Fruit fly (Drosophila melanogaster) whole organism, embryonic: ENCODE data around the gene CG6409.

Source experiments
- BEAF-32 ChIP-seq: fragments of 200-800 bp; sonication (Bioruptor generic); optimal IDR thresholded peaks from 3 replicates; lab custom pipeline; 2017; ENCODE audit warnings: missing biosample characterization, missing genetic modification characterization, mild to moderate bottlenecking, moderate library complexity, missing genetic modification reagents
- CG10366 ChIP-seq: fragments of 200-800 bp; sonication (Bioruptor generic); IDR thresholded peaks from 2 replicates; pipeline ENCODE4 v1.3.6; 2022; ENCODE audit warnings: missing biosample characterization, missing genetic modification characterization
- CG11093 ChIP-seq: fragments of 200-800 bp; sonication (Bioruptor generic); IDR thresholded peaks from 3 replicates; pipeline ENCODE4 v1.3.6; 2022; ENCODE audit warnings: missing biosample characterization, missing genetic modification characterization
- CG11695 ChIP-seq: fragments of 200-800 bp; sonication (Bioruptor generic); IDR thresholded peaks from 3 replicates; pipeline ENCODE4 v1.3.6; 2022; ENCODE audit warnings: missing biosample characterization, missing genetic modification characterization
- CG12942 ChIP-seq: fragments of 200-800 bp; sonication (Bioruptor generic); optimal IDR thresholded peaks from 3 replicates; lab custom pipeline; 2016; ENCODE audit warnings: missing biosample characterization, missing genetic modification characterization
- CG15073 ChIP-seq: fragments of 200-800 bp; sonication (Bioruptor generic); optimal IDR thresholded peaks from 2 replicates; lab custom pipeline; 2016; ENCODE audit warnings: missing biosample characterization, missing genetic modification characterization
- CG1529 ChIP-seq: fragments of 200-800 bp; sonication (Bioruptor generic); optimal IDR thresholded peaks from 3 replicates; lab custom pipeline; 2018; ENCODE audit warnings: missing biosample characterization, missing genetic modification characterization
- CG15479 ChIP-seq: fragments of 200-800 bp; sonication (Bioruptor generic); optimal IDR thresholded peaks from 3 replicates; lab custom pipeline; 2019; ENCODE audit warnings: missing biosample characterization, mild to moderate bottlenecking, missing genetic modification characterization, moderate library complexity
- CG16815 ChIP-seq: fragments of 200-800 bp; sonication (Bioruptor generic); optimal IDR thresholded peaks from 3 replicates; lab custom pipeline; 2017; ENCODE audit warnings: missing biosample characterization, mild to moderate bottlenecking, missing genetic modification characterization
- CG17912 ChIP-seq: fragments of 200-800 bp; sonication (Bioruptor generic); optimal IDR thresholded peaks from 2 replicates; lab custom pipeline; 2018; ENCODE audit warnings: missing biosample characterization, mild to moderate bottlenecking, missing genetic modification characterization
- CG18011 ChIP-seq: fragments of 200-800 bp; sonication (Bioruptor generic); optimal IDR thresholded peaks from 2 replicates; lab custom pipeline; 2017; ENCODE audit warnings: missing biosample characterization, missing genetic modification characterization, mild to moderate bottlenecking, moderate library complexity, missing genotype
- CG2120 ChIP-seq: fragments of 200-800 bp; sonication (Bioruptor generic); optimal IDR thresholded peaks from 3 replicates; lab custom pipeline; 2016; ENCODE audit warnings: missing biosample characterization, missing genetic modification characterization
- CG2129 ChIP-seq: fragments of 200-800 bp; sonication (Bioruptor generic); IDR thresholded peaks from 2 replicates; pipeline ENCODE4 v1.3.6; 2022; ENCODE audit warnings: missing biosample characterization, missing genetic modification characterization; ENCODE audit not compliant: partially characterized antibody
- CG33213 ChIP-seq: fragments of 200-800 bp; sonication (Bioruptor generic); optimal IDR thresholded peaks from 3 replicates; lab custom pipeline; 2016; ENCODE audit warnings: missing biosample characterization, missing genetic modification characterization
- CG3995 ChIP-seq: fragments of 200-800 bp; sonication (Bioruptor generic); optimal IDR thresholded peaks from 3 replicates; lab custom pipeline; 2016; ENCODE audit warnings: missing biosample characterization, missing genetic modification characterization
- CG4360 ChIP-seq: fragments of 200-800 bp; sonication (Bioruptor generic); IDR thresholded peaks from 2 replicates; pipeline ENCODE4 v1.3.6; 2022; ENCODE audit warnings: missing biosample characterization, missing genetic modification characterization
- CG4730 ChIP-seq: fragments of 200-800 bp; sonication (Bioruptor generic); IDR thresholded peaks from 2 replicates; pipeline ENCODE4 v1.3.6; 2022; ENCODE audit warnings: missing biosample characterization, missing genetic modification characterization
- CG5245 ChIP-seq: fragments of 200-800 bp; sonication (Bioruptor generic); optimal IDR thresholded peaks from 3 replicates; lab custom pipeline; 2016; ENCODE audit warnings: missing biosample characterization, missing genetic modification characterization
- CG7786 ChIP-seq: fragments of 200-800 bp; sonication (Bioruptor generic); optimal IDR thresholded peaks from 2 replicates; lab custom pipeline; 2016; ENCODE audit warnings: missing biosample characterization, missing genetic modification characterization
- CG8281 ChIP-seq: fragments of 200-800 bp; sonication (Bioruptor generic); optimal IDR thresholded peaks from 2 replicates; lab custom pipeline; 2018; ENCODE audit warnings: missing biosample characterization, mild to moderate bottlenecking, missing genetic modification characterization, moderate library complexity
- CG9215 ChIP-seq: fragments of 200-800 bp; sonication (Bioruptor generic); IDR thresholded peaks from 2 replicates; pipeline ENCODE4 v1.3.6; 2022; ENCODE audit warnings: missing biosample characterization, missing genetic modification characterization
- CG9727 ChIP-seq: fragments of 200-800 bp; sonication (Bioruptor generic); optimal IDR thresholded peaks from 3 replicates; lab custom pipeline; 2017; ENCODE audit warnings: missing biosample characterization, mild to moderate bottlenecking, missing genetic modification characterization
- Dip2 ChIP-seq: fragments of 200-800 bp; sonication (Bioruptor generic); IDR thresholded peaks from 2 replicates; pipeline ENCODE4 v1.3.6; 2022; ENCODE audit warnings: missing biosample characterization, missing genetic modification characterization
- Dp ChIP-seq: fragments of 200-800 bp; sonication (Bioruptor generic); optimal IDR thresholded peaks from 2 replicates; lab custom pipeline; 2018; ENCODE audit warnings: missing biosample characterization, mild to moderate bottlenecking, missing genetic modification characterization, moderate library complexity
- HmgZ ChIP-seq: fragments of 200-800 bp; sonication (Bioruptor generic); optimal IDR thresholded peaks from 2 replicates; lab custom pipeline; 2018; ENCODE audit warnings: missing biosample characterization, mild to moderate bottlenecking, missing genetic modification characterization
- Lhr ChIP-seq: fragments of 200-800 bp; sonication (Bioruptor generic); optimal IDR thresholded peaks from 3 replicates; lab custom pipeline; 2017; ENCODE audit warnings: mild to moderate bottlenecking, missing biosample characterization, missing genetic modification reagents, missing genetic modification characterization
- Max ChIP-seq: fragments of 200-800 bp; sonication (Bioruptor generic); optimal IDR thresholded peaks from 2 replicates; lab custom pipeline; 2016; ENCODE audit warnings: missing biosample characterization, mild to moderate bottlenecking, missing genetic modification characterization
- Pdp1 ChIP-seq, 2 experiments: fragments of 200-800 bp; sonication (Bioruptor generic); optimal IDR thresholded peaks; 3 replicates each; lab custom pipeline; 2016; ENCODE audit warnings: missing biosample characterization in 2 of 2, missing genetic modification characterization in 2 of 2, mild to moderate bottlenecking in 1 of 2, moderate library complexity in 1 of 2
- Ptx1 ChIP-seq: fragments of 200-800 bp; sonication (Bioruptor generic); IDR thresholded peaks from 2 replicates; pipeline ENCODE4 v1.3.6; 2022; ENCODE audit warnings: missing biosample characterization, missing genetic modification characterization
- Sry-δ ChIP-seq: fragments of 200-800 bp; sonication (Bioruptor generic); optimal IDR thresholded peaks from 2 replicates; lab custom pipeline; 2016; ENCODE audit warnings: missing biosample characterization, missing genetic modification characterization
- Ssrp ChIP-seq: fragments of 200-800 bp; sonication (Bioruptor generic); optimal IDR thresholded peaks from 2 replicates; lab custom pipeline; 2018; ENCODE audit warnings: missing biosample characterization, mild to moderate bottlenecking, missing genetic modification characterization, moderate library complexity
- Xrp1 ChIP-seq: fragments of 200-800 bp; sonication (Bioruptor generic); IDR thresholded peaks from 2 replicates; pipeline ENCODE4 v1.3.6; 2022; ENCODE audit warnings: missing biosample characterization, missing genetic modification characterization
- YL-1 ChIP-seq: fragments of 200-800 bp; sonication (Bioruptor generic); optimal IDR thresholded peaks from 3 replicates; lab custom pipeline; 2017; ENCODE audit warnings: missing biosample characterization, mild to moderate bottlenecking, missing genetic modification characterization
- chif ChIP-seq, 2 experiments: fragments of 200-800 bp; sonication (Bioruptor generic); optimal IDR thresholded peaks; 3 replicates each; lab custom pipeline; 2016; ENCODE audit warnings: missing biosample characterization in 2 of 2, missing genetic modification characterization in 2 of 2
- ci ChIP-seq: fragments of 200-800 bp; sonication (Bioruptor generic); IDR thresholded peaks from 3 replicates; pipeline ENCODE4 v1.3.6; 2022; ENCODE audit warnings: missing biosample characterization, missing genetic modification characterization
- corto ChIP-seq: fragments of 200-800 bp; sonication (Bioruptor generic); optimal IDR thresholded peaks from 2 replicates; lab custom pipeline; 2016; ENCODE audit warnings: missing biosample characterization, mild to moderate bottlenecking, missing genetic modification characterization, moderate library complexity
- dpn ChIP-seq, 2 experiments: fragments of 200-800 bp; sonication (Bioruptor generic); optimal IDR thresholded peaks; 3 replicates each; lab custom pipeline; 2016; ENCODE audit warnings: missing biosample characterization in 2 of 2, missing genetic modification characterization in 2 of 2
- fd96Cb ChIP-seq: fragments of 200-800 bp; sonication (Bioruptor generic); optimal IDR thresholded peaks from 2 replicates; lab custom pipeline; 2018; ENCODE audit warnings: missing biosample characterization, mild to moderate bottlenecking, missing genetic modification characterization, moderate library complexity
- grn ChIP-seq: fragments of 200-800 bp; sonication (Bioruptor generic); optimal IDR thresholded peaks from 3 replicates; lab custom pipeline; 2017; ENCODE audit warnings: missing biosample characterization, missing genetic modification characterization
- pfk ChIP-seq: fragments of 200-800 bp; sonication (Bioruptor generic); optimal IDR thresholded peaks from 2 replicates; lab custom pipeline; 2018; ENCODE audit warnings: missing biosample characterization, mild to moderate bottlenecking, missing genetic modification characterization, moderate library complexity
- sd ChIP-seq: fragments of 200-800 bp; sonication (Bioruptor generic); optimal IDR thresholded peaks from 3 replicates; lab custom pipeline; 2018; ENCODE audit warnings: missing biosample characterization, mild to moderate bottlenecking, missing genetic modification characterization, moderate library complexity
- sens ChIP-seq: fragments of 200-800 bp; sonication (Bioruptor generic); peaks from one replicate; lab custom pipeline; 2016; ENCODE audit warnings: missing biosample characterization, missing genetic modification characterization
- slou ChIP-seq: fragments of 200-800 bp; sonication (Bioruptor generic); optimal IDR thresholded peaks from 3 replicates; lab custom pipeline; 2016; ENCODE audit warnings: missing biosample characterization, missing genetic modification characterization
- tap ChIP-seq: fragments of 200-800 bp; optimal IDR thresholded peaks from 3 replicates; lab custom pipeline; 2019; ENCODE audit warnings: missing biosample characterization, mild to moderate bottlenecking, missing genetic modification characterization, moderate library complexity
- tll ChIP-seq, 2 experiments: fragments of 200-800 bp in 1 of 2; fragments of >200 bp in 1 of 2; sonication (Bioruptor generic) in 1 of 2; optimal IDR thresholded peaks; 2 replicates each; lab custom pipeline; 2017 to 2019; ENCODE audit warnings: missing biosample characterization in 2 of 2, missing genetic modification characterization in 2 of 2, mild to moderate bottlenecking in 1 of 2, moderate library complexity in 1 of 2
- tna ChIP-seq: fragments of 200-800 bp; sonication (Bioruptor generic); IDR thresholded peaks from 2 replicates; pipeline ENCODE4 v1.3.6; 2022; ENCODE audit warnings: missing biosample characterization, missing genetic modification characterization; ENCODE audit not compliant: partially characterized antibody
- trh ChIP-seq: fragments of 200-800 bp; sonication (Bioruptor generic); optimal IDR thresholded peaks from 2 replicates; lab custom pipeline; 2016; ENCODE audit warnings: missing biosample characterization, missing genetic modification characterization
- z ChIP-seq: fragments of 200-800 bp; sonication (Bioruptor generic); IDR thresholded peaks from 3 replicates; pipeline ENCODE4 v1.3.6; 2022; ENCODE audit warnings: missing biosample characterization, missing genetic modification characterization
- zf30C ChIP-seq: fragments of 200-800 bp; sonication (Bioruptor generic); optimal IDR thresholded peaks from 3 replicates; lab custom pipeline; 2018; ENCODE audit warnings: missing biosample characterization, mild to moderate bottlenecking, missing genetic modification characterization

Gene CG6409

dm6 chr3L:10849620-10850302, 32.4 kb downstream of the CG6409 start (continued):
- TF ChIP-seq CG7786 (GFP tag; lab: Kevin White, UChicago) (no peak), HmgZ (no peak), slou (GFP tag; lab: Kevin White, UChicago) (no peak), Pdp1 (GFP tag; optimal IDR thresholded peaks at IDR 0.05; lab: Kevin White, UChicago) (peak in 1 of 2 experiments; percentile 94), tap (tag; lab: Kevin White, UChicago) (no peak), Lhr (GFP tag; lab: Kevin White, UChicago) (no peak), YL-1 (GFP tag; lab: Kevin White, UChicago) (no peak), CG16815 (GFP tag; lab: Kevin White, UChicago) (no peak), Dip2 (GFP tag; lab: Robert Waterston, UW) (no peak), Xrp1 (GFP tag; lab: Robert Waterston, UW) (peak; percentile 62; the same call in 1 of the 2 replicates), corto (no peak), Max (no peak), CG18011 (GFP tag; lab: Kevin White, UChicago) (no peak), sens (GFP tag; lab: Kevin White, UChicago) (peak; percentile 79), trh (no peak), CG8281 (tag; lab: Kevin White, UChicago) (peak; percentile 51), CG2120 (GFP tag; lab: Kevin White, UChicago) (peak; percentile 6), CG17912 (GFP tag; lab: Kevin White, UChicago) (no peak), BEAF-32 (GFP tag; lab: Kevin White, UChicago) (peak; percentile 32), CG9727 (peak; percentile 64), chif (GFP tag; optimal IDR thresholded peaks at IDR 0.05; lab: Kevin White, UChicago) (peak in 1 of 2 experiments; percentile 39), CG10366 (GFP tag; lab: Robert Waterston, UW) (peak; percentile 15; the same call in 1 of the 2 replicates), CG15479 (peak; percentile 35), CG1529 (GFP tag; lab: Kevin White, UChicago) (no peak), CG11093 (GFP tag; lab: Robert Waterston, UW) (no peak), CG33213 (no peak), CG15073 (GFP tag; lab: Kevin White, UChicago) (no peak), tna (GFP tag; lab: Robert Waterston, UW) (peak; percentile 35; the same call in 1 of the 2 replicates), dpn (GFP tag; optimal IDR thresholded peaks at IDR 0.05; lab: Kevin White, UChicago) (peak; percentile 15 to 26), z (GFP tag; lab: Robert Waterston, UW) (0 out of 3 replicates have a peak, but pooled peaks have one; percentile 48), Ssrp (tag; lab: Kevin White, UChicago) (peak; percentile 6), sd (tag; lab: Kevin White, UChicago) (peak; percentile 83), grn (GFP tag; lab: Kevin White, UChicago) (peak; percentile 3), ci (peak; percentile 47; the same call in 1 of the 3 replicates), CG4360 (GFP tag; lab: Robert Waterston, UW) (peak; percentile 96), CG9215 (no peak), CG4730 (GFP tag; lab: Robert Waterston, UW) (no peak), Sry-δ (peak; percentile 65), zf30C (GFP tag; lab: Kevin White, UChicago) (peak; percentile 17), pfk (GFP tag; lab: Kevin White, UChicago) (no peak), tll (GFP tag; optimal IDR thresholded peaks at IDR 0.05; lab: Kevin White, UChicago) (peak in 1 of 2 experiments; percentile 27), fd96Cb (tag; lab: Kevin White, UChicago) (no peak), Dp (GFP tag; lab: Kevin White, UChicago) (no peak), CG11695 (GFP tag; lab: Robert Waterston, UW) (peak; percentile 20; the same call in 1 of the 3 replicates), CG2129 (GFP tag; lab: Robert Waterston, UW) (no peak), CG5245 (GFP tag; lab: Kevin White, UChicago) (no peak), CG12942 (no peak), CG3995 (GFP tag; lab: Kevin White, UChicago) (no peak), Ptx1 (GFP tag; lab: Robert Waterston, UW) (no peak)
